Worm (Caenorhabditis elegans) whole organism, midembryonic: ENCODE results near the gene prmt-6.

ENCODE experiments used
- T22C8.4 ChIP-seq: fragments of 200-800 bp; sonication (Bioruptor generic); IDR thresholded peaks from 2 replicates; pipeline ENCODE4 v1.3.6; 2022; ENCODE audit warnings: missing genetic modification characterization, missing compliant biosample characterization
- cog-1 ChIP-seq: sonication (generic microtip); optimal IDR thresholded peaks from 2 replicates; lab custom pipeline; 2016; ENCODE audit warnings: missing genetic modification characterization, missing compliant biosample characterization
- flt-1 ChIP-seq: fragments of 200-800 bp; sonication (Bioruptor generic); IDR thresholded peaks from 2 replicates; pipeline ENCODE4 v1.3.6; 2022; ENCODE audit warnings: missing genetic modification characterization, missing compliant biosample characterization
- klf-2 ChIP-seq: fragments of 200-800 bp; sonication (Bioruptor generic); conservative IDR thresholded peaks from 2 replicates; pipeline ENCODE4 v1.3.6; 2022; ENCODE audit warnings: missing genetic modification reagents, missing genetic modification characterization, missing compliant biosample characterization
- med-1 ChIP-seq: sonication (generic microtip); optimal IDR thresholded peaks from 2 replicates; lab custom pipeline; 2017; ENCODE audit warnings: missing genetic modification characterization, mild to moderate bottlenecking, missing compliant biosample characterization, antibody characterized with exemption, missing genetic modification reagents; ENCODE audit not compliant: insufficient read depth
- ref-1 ChIP-seq: fragments of 200-800 bp; sonication (Bioruptor generic); conservative IDR thresholded peaks from 2 replicates; pipeline ENCODE4 v1.3.6; 2022; ENCODE audit warnings: missing genetic modification reagents, missing genetic modification characterization, missing compliant biosample characterization
- tab-1 ChIP-seq: fragments of 200-800 bp; sonication (Bioruptor generic); IDR thresholded peaks from 2 replicates; pipeline ENCODE4 v1.3.6; 2022; ENCODE audit warnings: missing genetic modification characterization, missing compliant biosample characterization
- ztf-23 ChIP-seq: fragments of 200-800 bp; sonication (Bioruptor generic); IDR thresholded peaks from 2 replicates; pipeline ENCODE4 v1.3.6; 2022; ENCODE audit warnings: missing genetic modification reagents, missing genetic modification characterization, missing compliant biosample characterization
- ztf-29 ChIP-seq: fragments of 200-800 bp; sonication (Bioruptor generic); IDR thresholded peaks from 2 replicates; pipeline ENCODE4 v1.3.6; 2022; ENCODE audit warnings: missing genetic modification reagents, missing genetic modification characterization, missing compliant biosample characterization

Gene prmt-6

ce11 chrIV:2159069-2159468 lies 28.3 kb downstream of the prmt-6 start, which contains the start of gene gcy-37:
gcy-37 (minus strand) TSS chrIV:2159169.
- TF ChIP-seq ztf-23 (GFP tag; lab: Robert Waterston, UW): no peak
- TF ChIP-seq ztf-29 (GFP tag; lab: Robert Waterston, UW): no peak
- TF ChIP-seq T22C8.4 (GFP tag; lab: Robert Waterston, UW): no peak
- no peak for TF ChIP-seq tab-1 (GFP tag; lab: Robert Waterston, UW)
- no peak for TF ChIP-seq flt-1 (GFP tag; lab: Robert Waterston, UW)
- TF ChIP-seq klf-2: no peak
- no peak for TF ChIP-seq med-1 (GFP tag; lab: Kevin White, UChicago)
- no peak for TF ChIP-seq ref-1
- no peak for TF ChIP-seq cog-1 (tag; lab: Kevin White, UChicago)

DNA sequence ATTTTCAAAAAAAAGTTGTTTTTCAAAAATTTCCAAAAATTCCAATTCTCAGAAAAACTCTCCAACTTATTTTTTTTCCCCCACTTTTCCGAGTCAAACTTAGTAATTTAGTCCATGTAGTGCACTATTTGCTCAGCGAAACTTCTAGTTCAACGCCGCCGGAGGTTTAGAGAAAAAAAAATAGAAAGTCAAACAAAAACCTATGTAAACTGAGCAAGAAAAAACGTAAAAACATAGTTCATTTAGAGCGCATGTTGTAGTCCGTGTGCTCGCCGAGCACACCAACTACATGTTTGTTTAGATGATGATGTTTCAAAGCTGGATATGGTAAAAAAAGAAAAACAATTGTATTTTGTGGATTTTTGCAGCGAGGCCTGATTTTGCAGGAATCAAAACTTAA lies 31.5 kb downstream of the prmt-6 start:
- TF ChIP-seq cog-1 (tag; lab: Kevin White, UChicago): no peak
- no peak for TF ChIP-seq flt-1 (GFP tag; lab: Robert Waterston, UW)
- TF ChIP-seq T22C8.4 (GFP tag; lab: Robert Waterston, UW): no peak
- TF ChIP-seq klf-2: no peak
- TF ChIP-seq ref-1: no peak
- no peak for TF ChIP-seq med-1 (GFP tag; lab: Kevin White, UChicago)
- no peak for TF ChIP-seq ztf-23 (GFP tag; lab: Robert Waterston, UW)
- no peak for TF ChIP-seq tab-1 (GFP tag; lab: Robert Waterston, UW)
- TF ChIP-seq ztf-29 (GFP tag; lab: Robert Waterston, UW): no peak

DNA sequence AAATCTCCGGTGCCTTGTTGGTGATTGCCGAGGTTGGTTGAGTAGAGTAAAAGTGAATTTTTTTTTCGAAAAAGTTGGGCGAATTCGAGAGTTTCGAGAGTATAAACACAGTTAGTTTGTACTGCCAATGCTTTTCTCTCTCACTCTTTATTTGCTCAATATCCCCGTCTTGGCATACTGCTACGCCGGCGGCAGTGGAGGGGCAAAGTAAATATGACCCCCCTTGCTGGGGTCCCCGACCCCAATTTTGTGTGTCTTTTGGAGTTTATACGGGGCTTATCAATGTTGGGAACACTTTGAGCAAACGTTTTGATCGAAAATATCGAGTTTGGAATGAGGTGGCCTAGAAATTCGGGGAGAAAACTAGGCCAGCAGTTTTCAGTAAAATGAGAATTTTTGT lies 37.7 kb downstream of the prmt-6 start, which contains the start of gene C54E4.4:
Gene C54E4.4 (minus strand): TSS at position 101 of the 400 bp plus-strand sequence.
- TF ChIP-seq tab-1 (GFP tag; lab: Robert Waterston, UW): no peak
- no peak for TF ChIP-seq T22C8.4 (GFP tag; lab: Robert Waterston, UW)
- TF ChIP-seq ztf-29 (GFP tag; lab: Robert Waterston, UW): no peak
- TF ChIP-seq klf-2: no peak
- no peak for TF ChIP-seq ref-1
- no peak for TF ChIP-seq cog-1 (tag; lab: Kevin White, UChicago)
- no peak for TF ChIP-seq ztf-23 (GFP tag; lab: Robert Waterston, UW)
- TF ChIP-seq flt-1 (GFP tag; lab: Robert Waterston, UW): no peak
- no peak for TF ChIP-seq med-1 (GFP tag; lab: Kevin White, UChicago)

DNA sequence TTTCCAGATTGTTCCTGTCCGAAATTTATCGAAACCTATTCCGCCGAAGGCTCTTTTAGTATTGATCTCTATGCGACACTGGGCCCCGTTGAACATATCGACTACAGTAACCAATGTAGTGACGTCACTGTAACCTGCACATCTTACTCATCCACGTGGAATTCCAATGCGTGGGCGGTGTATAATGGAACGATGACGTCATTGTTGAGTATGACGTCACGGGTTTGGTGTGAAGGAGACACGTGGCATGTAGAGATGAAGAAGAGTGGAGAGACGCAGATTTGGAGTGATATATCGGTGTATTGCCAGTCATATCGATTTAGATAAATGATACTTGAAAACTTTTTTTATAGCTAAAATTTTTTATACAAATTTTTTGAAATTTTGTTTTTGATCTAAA lies 39.6 kb downstream of the prmt-6 start:
- no peak for TF ChIP-seq cog-1 (tag; lab: Kevin White, UChicago)

DNA sequence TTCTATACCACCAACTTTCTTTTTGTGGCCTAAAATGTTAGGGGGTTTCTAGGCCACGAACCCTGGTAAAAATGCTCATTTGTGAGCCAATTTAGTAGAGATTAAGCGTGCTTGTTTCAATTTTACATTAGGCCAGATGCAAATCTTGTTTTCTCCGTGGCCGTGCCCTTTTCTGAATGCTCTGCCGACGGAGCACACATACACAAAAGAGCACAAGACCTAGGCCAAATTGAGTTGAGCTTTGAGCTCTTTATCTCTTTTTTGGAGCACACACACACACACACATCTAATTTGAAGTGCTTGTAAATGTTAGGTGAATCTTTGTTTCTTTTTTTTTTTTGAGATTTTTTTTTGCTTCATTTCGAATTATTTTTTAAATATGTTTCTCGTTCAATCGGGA lies 42.1 kb downstream of the prmt-6 start:
- TF ChIP-seq flt-1 (GFP tag; lab: Robert Waterston, UW) (no peak), tab-1 (GFP tag; lab: Robert Waterston, UW) (no peak), T22C8.4 (GFP tag; lab: Robert Waterston, UW) (no peak), klf-2 (no peak), med-1 (GFP tag; lab: Kevin White, UChicago) (no peak), ref-1 (no peak), cog-1 (tag; lab: Kevin White, UChicago) (no peak), ztf-23 (GFP tag; lab: Robert Waterston, UW) (no peak), ztf-29 (GFP tag; lab: Robert Waterston, UW) (no peak)

DNA sequence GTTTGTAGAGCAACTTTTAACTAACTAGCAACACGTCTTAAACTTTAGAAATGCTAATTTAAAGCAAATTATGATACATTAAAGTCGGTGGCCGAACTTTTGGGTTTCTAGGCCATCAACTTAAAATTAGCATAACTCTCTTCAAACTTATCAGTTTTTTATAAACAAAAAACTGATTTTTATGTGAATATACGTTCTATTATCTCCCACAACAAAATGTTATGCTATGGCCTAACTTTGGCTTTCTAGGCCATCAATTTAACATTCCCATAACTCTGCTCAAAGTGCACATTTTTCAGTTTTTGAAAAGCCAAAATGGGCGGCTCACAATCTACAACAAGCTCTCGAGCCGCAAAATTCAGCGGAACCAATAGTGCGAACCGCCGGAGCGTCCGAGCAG lies 44.5 kb downstream of the prmt-6 start, which contains the start of gene C54E4.1:
Gene C54E4.1 (plus strand): TSS at position 301 of the 400 bp plus-strand sequence.
- no peak for TF ChIP-seq ztf-29 (GFP tag; lab: Robert Waterston, UW)
- no peak for TF ChIP-seq ref-1
- TF ChIP-seq tab-1 (GFP tag; lab: Robert Waterston, UW): no peak
- no peak for TF ChIP-seq cog-1 (tag; lab: Kevin White, UChicago)
- TF ChIP-seq flt-1 (GFP tag; lab: Robert Waterston, UW): no peak
- TF ChIP-seq ztf-23 (GFP tag; lab: Robert Waterston, UW): no peak
- TF ChIP-seq med-1 (GFP tag; lab: Kevin White, UChicago): no peak
- no peak for TF ChIP-seq klf-2
- TF ChIP-seq T22C8.4 (GFP tag; lab: Robert Waterston, UW): no peak

ce11 chrIV:2177545-2177944 lies 46.8 kb downstream of the prmt-6 start, which contains the start of gene hrpu-2:
hrpu-2 (plus strand) TSS chrIV:2177896.
- TF ChIP-seq ztf-29 (GFP tag; lab: Robert Waterston, UW) (no peak), flt-1 (GFP tag; lab: Robert Waterston, UW) (no peak), ztf-23 (GFP tag; lab: Robert Waterston, UW) (peak; percentile 70; the same call in 1 of the 2 replicates), med-1 (GFP tag; lab: Kevin White, UChicago) (no peak), T22C8.4 (GFP tag; lab: Robert Waterston, UW) (no peak), cog-1 (tag; lab: Kevin White, UChicago) (peak; percentile 36), tab-1 (GFP tag; lab: Robert Waterston, UW) (no peak), klf-2 (no peak), ref-1 (no peak)
